Fruit fly (Drosophila melanogaster): ENCODE results near the gene CG5280.

The CG5280 gene

DNA sequence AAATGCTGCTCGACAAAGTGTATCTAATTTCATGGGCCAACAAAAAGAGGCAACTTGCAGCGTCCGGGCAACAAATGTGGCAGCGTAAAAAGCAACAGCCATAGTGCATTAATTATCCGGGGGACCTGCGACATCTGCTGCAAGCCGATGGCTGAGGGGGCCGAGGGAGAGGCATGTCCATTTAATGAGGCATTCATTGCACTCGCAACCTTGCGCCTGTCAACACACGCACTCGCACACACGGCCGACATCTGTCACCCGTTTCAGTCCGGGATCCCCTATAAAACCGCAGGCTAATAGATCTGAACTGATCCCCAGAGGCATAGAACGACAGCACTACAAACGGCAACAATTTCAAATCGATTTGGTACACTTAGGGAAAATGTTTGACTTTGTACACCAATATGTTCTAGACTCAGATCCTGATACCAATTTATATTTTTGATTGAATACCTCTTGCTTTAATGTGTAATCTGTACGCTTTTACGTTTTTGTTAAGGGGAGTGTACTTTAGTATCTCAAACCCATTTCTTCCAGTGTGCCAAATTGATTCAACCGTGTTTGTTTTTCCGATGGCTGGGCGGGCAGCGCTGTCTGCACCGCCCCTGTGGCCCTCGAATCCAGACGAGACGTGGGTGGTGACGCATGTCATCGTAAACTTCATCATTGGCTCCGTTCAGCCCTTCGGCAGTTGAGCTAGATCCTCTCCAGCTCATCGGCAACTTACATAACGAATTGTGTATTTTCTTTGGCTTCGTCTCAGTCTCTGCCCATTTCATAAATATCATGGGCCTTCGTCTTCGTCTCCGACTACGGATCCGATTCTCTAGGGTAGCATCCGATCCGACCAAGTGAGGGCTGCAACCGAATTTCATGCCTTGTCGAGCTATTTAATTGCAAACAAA is 21.7 kb upstream of the CG5280 start (continued):
- TF ChIP-seq Trl (optimal IDR thresholded peaks at IDR 0.05) (no peak), Trl (GFP tag; optimal IDR thresholded peaks at IDR 0.05) (peak; percentile 90), CG3065 (GFP tag; optimal IDR thresholded peaks at IDR 0.05) (peak; percentile 59), CG30403 (GFP tag; optimal IDR thresholded peaks at IDR 0.05) (peak; percentile 66), CG2889 (GFP tag; IDR thresholded peaks at IDR 0.05) (0 out of 3 replicates have a peak, but pooled peaks have one; percentile 28), scrt (GFP tag; optimal IDR thresholded peaks at IDR 0.05) (no peak), otp (GFP tag; IDR thresholded peaks at IDR 0.05) (peak; percentile 87), CG2678 (tag; optimal IDR thresholded peaks at IDR 0.05) (peak; percentile 79), CG6254 (GFP tag; optimal IDR thresholded peaks at IDR 0.05) (peak; percentile 83), CG6689 (GFP tag; IDR thresholded peaks at IDR 0.05) (peak; percentile 85), CG32532 (GFP tag; IDR thresholded peaks at IDR 0.05) (0 out of 2 replicates have a peak, but pooled peaks have one; percentile 27), B-H2 (GFP tag; optimal IDR thresholded peaks at IDR 0.05) (no peak), pan (optimal IDR thresholded peaks at IDR 0.05) (no peak), pan (GFP tag; optimal IDR thresholded peaks at IDR 0.05 in 1 of 2, IDR thresholded peaks at IDR 0.05 in 1 of 2) (peak in 1 of 2 experiments; percentile 70), Opbp (GFP tag; IDR thresholded peaks at IDR 0.05; ENCODE audit: partially characterized antibody) (no peak), NC2β (GFP tag; optimal IDR thresholded peaks at IDR 0.05) (peak; percentile 68), HLH3B (GFP tag; IDR thresholded peaks at IDR 0.05) (peak; percentile 80), CG9609 (GFP tag; optimal IDR thresholded peaks at IDR 0.05) (peak; percentile 69), danr (GFP tag; IDR thresholded peaks at IDR 0.05) (peak; percentile 35; the same call in 1 of the 2 replicates), gsb (GFP tag; IDR thresholded peaks at IDR 0.05) (no peak), Mrtf (GFP tag; IDR thresholded peaks at IDR 0.05) (peak; percentile 72), pnt (GFP tag; optimal IDR thresholded peaks at IDR 0.05) (peak; percentile 80), corto (GFP tag; optimal IDR thresholded peaks at IDR 0.05) (no peak), emc (GFP tag; optimal IDR thresholded peaks at IDR 0.05) (no peak), Dref (GFP tag; IDR thresholded peaks at IDR 0.05) (no peak), onecut (GFP tag; IDR thresholded peaks at IDR 0.05) (peak; percentile 71), CG3838 (GFP tag; optimal IDR thresholded peaks at IDR 0.05) (no peak), sc (optimal IDR thresholded peaks at IDR 0.05) (no peak), sc (GFP tag; optimal IDR thresholded peaks at IDR 0.05) (peak; percentile 61), lbe (GFP tag; optimal IDR thresholded peaks at IDR 0.05) (no peak), B-H1 (GFP tag; IDR thresholded peaks at IDR 0.05) (peak; percentile 46; the same call in 2 of the 3 replicates), her (GFP tag; optimal IDR thresholded peaks at IDR 0.05) (peak; percentile 53), Six4 (GFP tag; optimal IDR thresholded peaks at IDR 0.05) (peak; percentile 81), Stat92E (GFP tag; optimal IDR thresholded peaks at IDR 0.05) (peak in 1 of 3 experiments; percentile 55), Ets97D (GFP tag; optimal IDR thresholded peaks at IDR 0.05) (no peak), z (GFP tag; IDR thresholded peaks at IDR 0.05) (peak; percentile 48; the same call in 1 of the 3 replicates), grn (GFP tag; optimal IDR thresholded peaks at IDR 0.05) (no peak), vnd (GFP tag; IDR thresholded peaks at IDR 0.05; ENCODE audit: partially characterized antibody) (no peak), fd96Cb (tag; optimal IDR thresholded peaks at IDR 0.05) (peak; percentile 82), Ravus (GFP tag; IDR thresholded peaks at IDR 0.05) (no peak; the same call in 1 of the 2 replicates), CG7745 (tag; optimal IDR thresholded peaks at IDR 0.05) (no peak), CG17568 (GFP tag; optimal IDR thresholded peaks at IDR 0.05) (no peak), ato (GFP tag; IDR thresholded peaks at IDR 0.05; ENCODE audit: partially characterized antibody) (no peak), Sox102F (GFP tag; optimal IDR thresholded peaks at IDR 0.05) (peak; percentile 62), TFAM (GFP tag; optimal IDR thresholded peaks at IDR 0.05) (no peak), tup (GFP tag; optimal IDR thresholded peaks at IDR 0.05) (no peak), dmrt11E (tag; optimal IDR thresholded peaks at IDR 0.05) (peak; percentile 89), CG13296 (GFP tag; optimal IDR thresholded peaks at IDR 0.05) (no peak), CG11085 (GFP tag; IDR thresholded peaks at IDR 0.05) (no peak)
